Worm (Caenorhabditis elegans) whole organism, young adult: Measurements from ENCODE around the gene tag-343.
A peak's percentile ranks its signal among the peaks of the same experiment; 100 is the strongest.

Source experiments
- B0261.1 ChIP-seq: sonication (generic microtip); optimal IDR thresholded peaks from 2 replicates; lab custom pipeline; 2016; ENCODE audit warnings: mild to moderate bottlenecking, missing genetic modification characterization, moderate library complexity, missing compliant biosample characterization
- C06A6.2 ChIP-seq: fragments of 200-800 bp; sonication (Bioruptor generic); conservative IDR thresholded peaks from 2 replicates; pipeline ENCODE4 v1.3.6; 2022; ENCODE audit warnings: missing genetic modification characterization, missing compliant biosample characterization
- D2030.7 ChIP-seq: fragments of 200-800 bp; sonication (Bioruptor generic); IDR thresholded peaks from 2 replicates; pipeline ENCODE4 v1.3.6; 2022; ENCODE audit warnings: missing genetic modification reagents, missing genetic modification characterization, missing compliant biosample characterization
- F10E7.11 ChIP-seq: sonication (generic microtip); optimal IDR thresholded peaks from 2 replicates; lab custom pipeline; 2017; ENCODE audit warnings: mild to moderate bottlenecking, missing genetic modification characterization, moderate library complexity, missing compliant biosample characterization
- F49E8.2 ChIP-seq: sonication (generic microtip); optimal IDR thresholded peaks from 3 replicates; lab custom pipeline; 2017; ENCODE audit warnings: missing genetic modification characterization, mild to moderate bottlenecking, missing compliant biosample characterization, antibody characterized with exemption, moderate library complexity; ENCODE audit not compliant: insufficient read depth
- K11D2.4 ChIP-seq: fragments of 200-800 bp; sonication (Bioruptor generic); IDR thresholded peaks from 2 replicates; pipeline ENCODE4 v1.3.6; 2022; ENCODE audit warnings: missing genetic modification reagents, missing genetic modification characterization, missing compliant biosample characterization
- T07F8.4 ChIP-seq: sonication (generic microtip); optimal IDR thresholded peaks from 2 replicates; lab custom pipeline; 2016; ENCODE audit warnings: mild to moderate bottlenecking, missing genetic modification characterization, moderate library complexity, missing compliant biosample characterization
- T26A5.8 ChIP-seq: sonication (generic microtip); optimal IDR thresholded peaks from 2 replicates; lab custom pipeline; 2016; ENCODE audit warnings: missing genetic modification characterization, missing compliant biosample characterization
- Y53G8AR.9 ChIP-seq: fragments of 200-800 bp; sonication (Bioruptor generic); conservative IDR thresholded peaks from 2 replicates; pipeline ENCODE4 v1.3.6; 2022; ENCODE audit warnings: missing genetic modification reagents, missing genetic modification characterization, missing compliant biosample characterization
- Y56A3A.18 ChIP-seq: fragments of 200-800 bp; sonication (Bioruptor generic); IDR thresholded peaks from 2 replicates; pipeline ENCODE4 v1.3.6; 2022; ENCODE audit warnings: missing genetic modification reagents, missing genetic modification characterization, missing compliant biosample characterization
- Y67H2A.10 ChIP-seq: fragments of 200-800 bp; sonication (Bioruptor generic); conservative IDR thresholded peaks from 2 replicates; pipeline ENCODE4 v1.3.6; 2022; ENCODE audit warnings: missing genetic modification reagents, missing genetic modification characterization, missing compliant biosample characterization
- ZK185.1 ChIP-seq: sonication (generic microtip); optimal IDR thresholded peaks from 2 replicates; lab custom pipeline; 2016; ENCODE audit warnings: mild to moderate bottlenecking, missing genetic modification characterization, missing compliant biosample characterization; ENCODE audit not compliant: poor library complexity, severe bottlenecking
- atf-7 ChIP-seq: sonication (generic microtip); optimal IDR thresholded peaks from 2 replicates; lab custom pipeline; 2017; ENCODE audit warnings: mild to moderate bottlenecking, missing genetic modification characterization, missing compliant biosample characterization
- attf-3 ChIP-seq: fragments of 200-800 bp; sonication (Bioruptor generic); conservative IDR thresholded peaks from 2 replicates; pipeline ENCODE4 v1.3.6; 2022; ENCODE audit warnings: missing genetic modification reagents, missing genetic modification characterization, missing compliant biosample characterization
- attf-5 ChIP-seq: fragments of 200-800 bp; sonication (Bioruptor generic); optimal IDR thresholded peaks from 2 replicates; lab custom pipeline; 2018; ENCODE audit warnings: mild to moderate bottlenecking, missing genetic modification characterization, missing compliant biosample characterization
- cebp-2 ChIP-seq: fragments of 200-800 bp; sonication (Bioruptor generic); IDR thresholded peaks from 2 replicates; pipeline ENCODE4 v1.3.6; 2022; ENCODE audit warnings: missing genetic modification characterization, missing compliant biosample characterization
- ceh-27 ChIP-seq: fragments of 200-800 bp; sonication (Bioruptor generic); optimal IDR thresholded peaks from 2 replicates; lab custom pipeline; 2018; ENCODE audit warnings: mild to moderate bottlenecking, missing genetic modification characterization, moderate library complexity, missing compliant biosample characterization
- ceh-79 ChIP-seq: sonication (generic microtip); optimal IDR thresholded peaks from 2 replicates; lab custom pipeline; 2017; ENCODE audit warnings: mild to moderate bottlenecking, missing genetic modification characterization, missing compliant biosample characterization
- die-1 ChIP-seq: sonication (generic microtip); optimal IDR thresholded peaks from 2 replicates; lab custom pipeline; 2016; ENCODE audit warnings: missing genotype, mild to moderate bottlenecking, missing genetic modification characterization, missing compliant biosample characterization
- dpl-1 ChIP-seq: fragments of 150-350 bp; optimal IDR thresholded peaks from 2 replicates; lab custom pipeline; 2014; ENCODE audit warnings: missing biosample characterization, missing genetic modification reagents, missing genetic modification characterization
- efl-1 ChIP-seq: fragments of 150-350 bp; optimal IDR thresholded peaks from 2 replicates; lab custom pipeline; 2014; ENCODE audit warnings: missing biosample characterization, missing genetic modification reagents, missing genetic modification characterization
- egl-44 ChIP-seq: fragments of 200-800 bp; sonication (Bioruptor generic); IDR thresholded peaks from 2 replicates; pipeline ENCODE4 v1.3.6; 2022; ENCODE audit warnings: missing genetic modification reagents, missing genetic modification characterization, missing compliant biosample characterization
- egrh-3 ChIP-seq: fragments of 200-800 bp; sonication (Bioruptor generic); IDR thresholded peaks from 2 replicates; pipeline ENCODE4 v1.3.6; 2022; ENCODE audit warnings: missing genetic modification reagents, missing genetic modification characterization, missing compliant biosample characterization
- ekl-4 ChIP-seq: fragments of 200-800 bp; sonication (Bioruptor generic); IDR thresholded peaks from 2 replicates; pipeline ENCODE4 v1.3.6; 2022; ENCODE audit warnings: missing genetic modification reagents, missing genetic modification characterization, missing compliant biosample characterization
- hsf-1 ChIP-seq: fragments of 200-800 bp; sonication (Bioruptor generic); IDR thresholded peaks from 2 replicates; pipeline ENCODE4 v1.3.6; 2022; ENCODE audit warnings: missing genetic modification reagents, missing genetic modification characterization, missing compliant biosample characterization
- lag-1 ChIP-seq: fragments of 200-800 bp; sonication (Bioruptor generic); IDR thresholded peaks from 2 replicates; pipeline ENCODE4 v1.3.6; 2022; ENCODE audit warnings: missing genetic modification reagents, missing genetic modification characterization, missing compliant biosample characterization
- let-526 ChIP-seq: fragments of 200-800 bp; sonication (Bioruptor generic); IDR thresholded peaks from 2 replicates; pipeline ENCODE4 v1.3.6; 2022; ENCODE audit warnings: missing genetic modification reagents, missing genetic modification characterization, missing compliant biosample characterization
- let-607 ChIP-seq, 2 experiments: fragments of 200-800 bp in 1 of 2; sonication (Bioruptor generic) in 1 of 2; sonication (generic microtip) in 1 of 2; optimal IDR thresholded peaks; 2 replicates each; lab custom pipeline; 2016 to 2018; ENCODE audit warnings: mild to moderate bottlenecking in 2 of 2, missing compliant biosample characterization in 2 of 2, missing genetic modification characterization in 2 of 2, moderate library complexity in 2 of 2, missing genotype in 1 of 2
- lin-40 ChIP-seq: sonication (generic microtip); optimal IDR thresholded peaks from 2 replicates; lab custom pipeline; 2016; ENCODE audit warnings: missing genetic modification characterization, mild to moderate bottlenecking, missing compliant biosample characterization, missing genotype, missing genetic modification reagents
- lin-54 ChIP-seq: fragments of 200-800 bp; sonication (Bioruptor generic); optimal IDR thresholded peaks from 2 replicates; lab custom pipeline; 2018; ENCODE audit warnings: mild to moderate bottlenecking, missing genetic modification characterization, missing compliant biosample characterization
- lsl-1 ChIP-seq: fragments of 200-800 bp; sonication (Bioruptor generic); optimal IDR thresholded peaks from 2 replicates; lab custom pipeline; 2018; ENCODE audit warnings: mild to moderate bottlenecking, missing genetic modification characterization, moderate library complexity, missing compliant biosample characterization
- madf-10 ChIP-seq: sonication (generic microtip); optimal IDR thresholded peaks from 2 replicates; lab custom pipeline; 2016; ENCODE audit warnings: mild to moderate bottlenecking, missing genetic modification characterization, missing compliant biosample characterization
- madf-6 ChIP-seq: fragments of 200-800 bp; sonication (Bioruptor generic); IDR thresholded peaks from 2 replicates; pipeline ENCODE4 v1.3.6; 2022; ENCODE audit warnings: missing genetic modification reagents, missing genetic modification characterization, missing compliant biosample characterization
- madf-8 ChIP-seq: fragments of 200-800 bp; sonication (Bioruptor generic); conservative IDR thresholded peaks from 2 replicates; pipeline ENCODE4 v1.3.6; 2022; ENCODE audit warnings: missing genetic modification reagents, missing genetic modification characterization, missing compliant biosample characterization
- mcd-1 ChIP-seq: fragments of 200-800 bp; sonication (Bioruptor generic); IDR thresholded peaks from 2 replicates; pipeline ENCODE4 v1.3.6; 2022; ENCODE audit warnings: missing genetic modification reagents, missing genetic modification characterization, missing compliant biosample characterization
- mxl-1 ChIP-seq: sonication (generic microtip); optimal IDR thresholded peaks from 2 replicates; lab custom pipeline; 2016; ENCODE audit warnings: missing genetic modification characterization, missing compliant biosample characterization
- pha-4 ChIP-seq: fragments of 150-350 bp; sonication (generic microtip); optimal IDR thresholded peaks from 2 replicates; lab custom pipeline; 2014; ENCODE audit warnings: missing biosample characterization, missing genetic modification reagents, missing genetic modification characterization
- rec-8 ChIP-seq, 2 experiments: sonication (generic microtip); optimal IDR thresholded peaks; 2 replicates each; lab custom pipeline; 2016; ENCODE audit warnings: mild to moderate bottlenecking in 2 of 2, missing genetic modification characterization in 2 of 2, missing genetic modification reagents in 2 of 2, missing genotype in 2 of 2, missing biosample characterization in 1 of 2, missing compliant biosample characterization in 1 of 2, moderate library complexity in 1 of 2
- snpc-1.3 ChIP-seq: sonication (generic microtip); optimal IDR thresholded peaks from 2 replicates; lab custom pipeline; 2017; ENCODE audit warnings: missing genetic modification characterization, mild to moderate bottlenecking, missing compliant biosample characterization, antibody characterized with exemption, moderate library complexity, missing genotype, missing genetic modification reagents; ENCODE audit not compliant: insufficient read depth
- somi-1 ChIP-seq: fragments of 200-800 bp; sonication (Bioruptor generic); optimal IDR thresholded peaks from 2 replicates; lab custom pipeline; 2018; ENCODE audit warnings: mild to moderate bottlenecking, missing genetic modification characterization, missing compliant biosample characterization
- tlf-1 ChIP-seq: fragments of 200-800 bp; sonication (Bioruptor generic); optimal IDR thresholded peaks from 2 replicates; lab custom pipeline; 2018; ENCODE audit warnings: mild to moderate bottlenecking, missing genetic modification characterization, missing compliant biosample characterization
- unc-62 ChIP-seq: fragments of 150-350 bp; optimal IDR thresholded peaks from 2 replicates; lab custom pipeline; 2014; ENCODE audit warnings: missing biosample characterization, missing genetic modification reagents, missing genetic modification characterization
- xnd-1 ChIP-seq: sonication (generic microtip); optimal IDR thresholded peaks from 2 replicates; lab custom pipeline; 2016; ENCODE audit warnings: missing genotype, missing genetic modification reagents, missing genetic modification characterization, missing compliant biosample characterization
- zfh-2 ChIP-seq: fragments of 200-800 bp; sonication (Bioruptor generic); conservative IDR thresholded peaks from 2 replicates; pipeline ENCODE4 v1.3.6; 2022; ENCODE audit warnings: missing genetic modification reagents, missing genetic modification characterization, missing compliant biosample characterization
- ztf-22 ChIP-seq: fragments of 200-800 bp; sonication (Bioruptor generic); optimal IDR thresholded peaks from 2 replicates; lab custom pipeline; 2018; ENCODE audit warnings: mild to moderate bottlenecking, missing genetic modification characterization, moderate library complexity, missing compliant biosample characterization
- ztf-26 ChIP-seq: sonication (generic microtip); optimal IDR thresholded peaks from 2 replicates; lab custom pipeline; 2017; ENCODE audit warnings: missing genetic modification characterization, missing compliant biosample characterization
- ztf-3 ChIP-seq: fragments of 200-800 bp; sonication (Bioruptor generic); optimal IDR thresholded peaks from 2 replicates; lab custom pipeline; 2018; ENCODE audit warnings: mild to moderate bottlenecking, missing genetic modification characterization, missing compliant biosample characterization

Gene tag-343

ce11 chrX:16687377-16687776 is 12.8 kb upstream of the tag-343 start:
- TF ChIP-seq C06A6.2 (no peak), ZK185.1 (tag; lab: Kevin White, UChicago) (no peak), lsl-1 (GFP tag; lab: Kevin White, UChicago) (peak; percentile 11), Y67H2A.10 (GFP tag; lab: Robert Waterston, UW) (no peak), hsf-1 (0 out of 2 replicates have a peak, but pooled peaks have one; percentile 45), F49E8.2 (tag; lab: Kevin White, UChicago) (no peak), snpc-1.3 (no peak), tlf-1 (GFP tag; lab: Kevin White, UChicago) (no peak), K11D2.4 (GFP tag; lab: Robert Waterston, UW) (no peak), xnd-1 (tag; lab: Kevin White, UChicago) (no peak), somi-1 (GFP tag; lab: Kevin White, UChicago) (no peak), Y53G8AR.9 (no peak), madf-6 (peak; percentile 73; the same call in 1 of the 2 replicates), mcd-1 (GFP tag; lab: Robert Waterston, UW) (no peak), rec-8 (tag; optimal IDR thresholded peaks at IDR 0.05; lab: Kevin White, UChicago) (no peak), efl-1 (GFP tag; lab: Kevin White, UChicago) (no peak), D2030.7 (no peak), pha-4 (tag; lab: Kevin White, UChicago) (no peak), ztf-3 (GFP tag; lab: Kevin White, UChicago) (no peak), madf-8 (GFP tag; lab: Robert Waterston, UW) (0 out of 2 replicates have a peak, but pooled peaks have one; percentile 15), attf-3 (GFP tag; lab: Robert Waterston, UW) (no peak), egrh-3 (GFP tag; lab: Robert Waterston, UW) (peak; percentile 15; the same call in 1 of the 2 replicates), dpl-1 (GFP tag; lab: Kevin White, UChicago) (no peak), zfh-2 (peak; percentile 61; the same call in 1 of the 2 replicates), madf-10 (no peak), ekl-4 (GFP tag; lab: Robert Waterston, UW) (no peak)

DNA sequence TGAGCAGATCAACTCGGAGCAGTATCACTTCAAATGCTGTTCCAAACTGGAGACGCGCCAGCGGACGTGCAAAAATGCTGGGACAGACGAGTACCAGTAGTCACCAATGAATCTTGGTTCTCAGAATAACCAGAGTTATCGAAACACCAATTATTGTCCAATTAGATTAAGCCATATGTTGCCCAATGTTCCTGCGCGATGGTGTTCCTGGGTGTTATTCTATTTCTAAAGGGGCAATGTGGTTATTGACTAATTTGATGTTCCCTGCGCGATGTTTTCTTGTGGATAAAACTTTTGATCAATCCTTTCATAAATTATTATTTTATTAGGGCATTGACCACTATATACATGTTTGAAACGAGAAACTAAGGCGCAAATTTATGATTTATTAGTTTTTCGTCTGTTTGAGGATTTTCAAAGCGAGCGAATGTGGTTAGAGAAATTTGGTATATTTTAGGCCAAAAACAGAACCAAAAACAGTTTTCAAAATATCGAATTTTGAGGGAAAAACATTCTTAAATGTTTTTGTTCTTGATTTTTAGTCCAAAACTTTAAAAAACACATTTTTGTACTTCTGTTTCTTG is 7.5 kb upstream of the tag-343 start:
- peak; percentile 61 for TF ChIP-seq B0261.1 (tag; lab: Kevin White, UChicago)
- peak; percentile 97 for TF ChIP-seq atf-7 (tag; lab: Kevin White, UChicago)
- TF ChIP-seq let-607 (tag; optimal IDR thresholded peaks at IDR 0.05; lab: Kevin White, UChicago) = peak; percentile 70 to 92
- peak; percentile 99 for TF ChIP-seq Y56A3A.18
- TF ChIP-seq attf-5 (GFP tag; lab: Kevin White, UChicago) = no peak
- peak; percentile 98 for TF ChIP-seq cebp-2 (GFP tag; lab: Robert Waterston, UW)
- peak; percentile 71 for TF ChIP-seq die-1 (tag; lab: Kevin White, UChicago)
- TF ChIP-seq lin-54 (GFP tag; lab: Kevin White, UChicago) = peak; percentile 90
- peak; percentile 99 for TF ChIP-seq ztf-26
- TF ChIP-seq F10E7.11 = peak; percentile 26
- TF ChIP-seq mxl-1 (tag; lab: Kevin White, UChicago) = no peak
- TF ChIP-seq unc-62 (GFP tag; lab: Kevin White, UChicago) = peak; percentile 78
- peak; percentile 16; the same call in 1 of the 2 replicates for TF ChIP-seq egrh-3 (GFP tag; lab: Robert Waterston, UW)
- peak; percentile 80 for TF ChIP-seq ztf-22 (GFP tag; lab: Kevin White, UChicago)
- peak; percentile 100 for TF ChIP-seq lin-40 (tag; lab: Kevin White, UChicago)
- TF ChIP-seq egl-44 (GFP tag; lab: Robert Waterston, UW) = peak; percentile 87
- TF ChIP-seq T07F8.4 (tag; lab: Kevin White, UChicago) = peak; percentile 86
- no peak for TF ChIP-seq hsf-1
- TF ChIP-seq ceh-79 = peak; percentile 34
- peak; percentile 98 for TF ChIP-seq ceh-27 (GFP tag; lab: Kevin White, UChicago)
- TF ChIP-seq lag-1 (GFP tag; lab: Robert Waterston, UW) = peak; percentile 79; the same call in 1 of the 2 replicates
- peak in 1 of 2 experiments; percentile 25 for TF ChIP-seq rec-8 (tag; optimal IDR thresholded peaks at IDR 0.05; lab: Kevin White, UChicago)
- TF ChIP-seq T26A5.8 = no peak
- peak; percentile 85 for TF ChIP-seq mcd-1 (GFP tag; lab: Robert Waterston, UW)
- peak; percentile 92 for TF ChIP-seq let-526 (GFP tag; lab: Robert Waterston, UW)
